Worm (Caenorhabditis elegans) whole organism, L4 larva: Measurements from ENCODE around the gene C27D6.1.

ENCODE experiments used
- D1046.2 ChIP-seq: fragments of 200-800 bp; sonication (Bioruptor generic); IDR thresholded peaks from 2 replicates; pipeline ENCODE4 v1.3.6; 2022; ENCODE audit warnings: missing genetic modification characterization, missing compliant biosample characterization
- F26F4.8 ChIP-seq: fragments of 200-800 bp; sonication (Bioruptor generic); conservative IDR thresholded peaks from 2 replicates; pipeline ENCODE4 v1.3.6; 2022; ENCODE audit warnings: missing genetic modification characterization, missing compliant biosample characterization
- F37D6.2 ChIP-seq: sonication (generic microtip); optimal IDR thresholded peaks from 2 replicates; lab custom pipeline; 2016; ENCODE audit warnings: mild to moderate bottlenecking, missing genetic modification characterization, missing compliant biosample characterization
- F49E8.2 ChIP-seq: sonication (generic microtip); optimal IDR thresholded peaks from 2 replicates; lab custom pipeline; 2016; ENCODE audit warnings: missing compliant biosample characterization, mild to moderate bottlenecking, missing genetic modification characterization, borderline replicate concordance
- T20F7.1 ChIP-seq: fragments of 200-800 bp; sonication (Bioruptor generic); optimal IDR thresholded peaks from 2 replicates; lab custom pipeline; 2018; ENCODE audit warnings: mild to moderate bottlenecking, missing genetic modification characterization, missing compliant biosample characterization
- T26A8.4 ChIP-seq: fragments of 200-800 bp; sonication (Bioruptor generic); IDR thresholded peaks from 2 replicates; pipeline ENCODE4 v1.3.6; 2022; ENCODE audit warnings: missing genetic modification characterization, missing compliant biosample characterization
- Y5F2A.4 ChIP-seq: fragments of 200-800 bp; sonication (Bioruptor generic); optimal IDR thresholded peaks from 2 replicates; lab custom pipeline; 2018; ENCODE audit warnings: mild to moderate bottlenecking, missing genetic modification characterization, missing compliant biosample characterization
- ZK546.5 ChIP-seq, 2 experiments: sonication (generic microtip); optimal IDR thresholded peaks; 2 replicates each; lab custom pipeline; 2017; ENCODE audit warnings: missing biosample characterization in 2 of 2, missing genetic modification characterization in 2 of 2
- ama-1 ChIP-seq: fragments of 150-350 bp; optimal IDR thresholded peaks from 2 replicates; lab custom pipeline; 2014; ENCODE audit warnings: inconsistent platforms, mixed read lengths
- arid-1 ChIP-seq: fragments of 200-800 bp; sonication (Bioruptor generic); conservative IDR thresholded peaks from 2 replicates; pipeline ENCODE4 v1.3.6; 2022; ENCODE audit warnings: missing genetic modification reagents, missing genetic modification characterization, missing compliant biosample characterization
- attf-4 ChIP-seq: sonication (generic microtip); optimal IDR thresholded peaks from 3 replicates; lab custom pipeline; 2017; ENCODE audit warnings: missing biosample characterization, missing genetic modification characterization
- ceh-32 ChIP-seq: sonication (generic microtip); optimal IDR thresholded peaks from 2 replicates; lab custom pipeline; 2016; ENCODE audit warnings: mild to moderate bottlenecking, missing genetic modification characterization, missing compliant biosample characterization; ENCODE audit not compliant: poor library complexity
- ceh-62 ChIP-seq: sonication (generic microtip); optimal IDR thresholded peaks from 2 replicates; lab custom pipeline; 2017; ENCODE audit warnings: missing biosample characterization, missing genetic modification characterization
- ctbp-1 ChIP-seq: fragments of 200-800 bp; sonication (Bioruptor generic); IDR thresholded peaks from 2 replicates; pipeline ENCODE4 v1.3.6; 2022; ENCODE audit warnings: missing genetic modification reagents, missing genetic modification characterization, missing compliant biosample characterization
- dmd-8 ChIP-seq: fragments of 200-800 bp; sonication (Bioruptor generic); IDR thresholded peaks from 2 replicates; pipeline ENCODE4 v1.3.6; 2022; ENCODE audit warnings: missing genetic modification characterization, missing compliant biosample characterization
- dve-1 ChIP-seq: sonication (generic microtip); optimal IDR thresholded peaks from 2 replicates; lab custom pipeline; 2017; ENCODE audit warnings: antibody characterized with exemption, mild to moderate bottlenecking, missing genetic modification characterization, missing compliant biosample characterization; ENCODE audit not compliant: insufficient read depth
- fkh-10 ChIP-seq: fragments of 150-350 bp; optimal IDR thresholded peaks from 2 replicates; lab custom pipeline; 2014; ENCODE audit warnings: missing biosample characterization, missing genetic modification reagents, missing genetic modification characterization
- hif-1 ChIP-seq, 2 experiments: sonication (generic microtip); optimal IDR thresholded peaks; 2 replicates each; lab custom pipeline; 2016 to 2017; ENCODE audit warnings: missing compliant biosample characterization in 2 of 2, missing genetic modification characterization in 2 of 2, missing genetic modification reagents in 2 of 2, missing genotype in 2 of 2, mild to moderate bottlenecking in 1 of 2
- hlh-11 ChIP-seq: fragments of 200-800 bp; sonication (Bioruptor generic); optimal IDR thresholded peaks from 2 replicates; lab custom pipeline; 2018; ENCODE audit warnings: mild to moderate bottlenecking, missing genetic modification characterization, missing compliant biosample characterization
- hlh-30 ChIP-seq: sonication (generic microtip); optimal IDR thresholded peaks from 2 replicates; lab custom pipeline; 2017; ENCODE audit warnings: antibody characterized with exemption, mild to moderate bottlenecking, missing genetic modification characterization, missing compliant biosample characterization; ENCODE audit not compliant: insufficient read depth
- jun-1 ChIP-seq: fragments of 150-350 bp; optimal IDR thresholded peaks from 2 replicates; lab custom pipeline; 2014; ENCODE audit warnings: missing biosample characterization, missing genetic modification reagents, missing genetic modification characterization
- lin-13 ChIP-seq: fragments of 150-350 bp; optimal IDR thresholded peaks from 2 replicates; lab custom pipeline; 2014; ENCODE audit warnings: missing biosample characterization, missing genetic modification reagents, missing genetic modification characterization
- lin-15B ChIP-seq: fragments of 150-350 bp; sonication (generic microtip); optimal IDR thresholded peaks from 3 replicates; lab custom pipeline; 2014; ENCODE audit warnings: missing biosample characterization, missing genetic modification characterization
- lin-29 ChIP-seq: fragments of 200-800 bp; sonication (Bioruptor generic); IDR thresholded peaks from 2 replicates; pipeline ENCODE4 v1.3.6; 2022; ENCODE audit warnings: missing genetic modification reagents, missing genetic modification characterization, missing compliant biosample characterization
- lsy-2 ChIP-seq, 2 experiments: fragments of 150-350 bp in 1 of 2; sonication (generic microtip) in 1 of 2; optimal IDR thresholded peaks; 2 replicates each; lab custom pipeline; 2014 to 2017; ENCODE audit warnings: missing biosample characterization in 2 of 2, missing genetic modification characterization in 2 of 2
- madf-5 ChIP-seq, 2 experiments: fragments of 200-800 bp; sonication (Bioruptor generic); IDR thresholded peaks; 2 replicates each; pipeline ENCODE4 v1.3.6; 2022; ENCODE audit warnings: missing compliant biosample characterization in 2 of 2, missing genetic modification characterization in 2 of 2
- mdl-1 ChIP-seq, 2 experiments: fragments of 150-350 bp in 1 of 2; sonication (generic microtip) in 1 of 2; optimal IDR thresholded peaks; 2 replicates each; lab custom pipeline; 2014 to 2017; ENCODE audit warnings: missing biosample characterization in 2 of 2, missing genetic modification characterization in 2 of 2
- mep-1 ChIP-seq: fragments of 150-350 bp; sonication (generic microtip); optimal IDR thresholded peaks from 3 replicates; lab custom pipeline; 2014; ENCODE audit warnings: missing biosample characterization, missing genetic modification characterization
- mxl-2 ChIP-seq: fragments of 200-800 bp; sonication (Bioruptor generic); conservative IDR thresholded peaks from 2 replicates; pipeline ENCODE4 v1.3.6; 2022; ENCODE audit warnings: missing genetic modification reagents, missing genetic modification characterization, missing compliant biosample characterization
- mxl-3 ChIP-seq: fragments of 200-800 bp; sonication (Bioruptor generic); optimal IDR thresholded peaks from 2 replicates; lab custom pipeline; 2018; ENCODE audit warnings: mild to moderate bottlenecking, missing genetic modification characterization, missing compliant biosample characterization
- nhr-10 ChIP-seq: fragments of 150-350 bp; optimal IDR thresholded peaks from 2 replicates; lab custom pipeline; 2014; ENCODE audit warnings: missing biosample characterization, missing genetic modification characterization
- nhr-102 ChIP-seq: sonication (generic microtip); optimal IDR thresholded peaks from 2 replicates; lab custom pipeline; 2016; ENCODE audit warnings: mild to moderate bottlenecking, missing genetic modification characterization, moderate library complexity, missing compliant biosample characterization
- nhr-11 ChIP-seq: fragments of 150-350 bp; optimal IDR thresholded peaks from 2 replicates; lab custom pipeline; 2014; ENCODE audit warnings: missing biosample characterization, missing genetic modification characterization
- nhr-237 ChIP-seq: sonication (generic microtip); optimal IDR thresholded peaks from 2 replicates; lab custom pipeline; 2017; ENCODE audit warnings: missing biosample characterization, missing genetic modification characterization
- nhr-42 ChIP-seq: fragments of 200-800 bp; sonication (Bioruptor generic); IDR thresholded peaks from 2 replicates; pipeline ENCODE4 v1.3.6; 2022; ENCODE audit warnings: missing genetic modification characterization, missing compliant biosample characterization
- nhr-48 ChIP-seq: sonication (generic microtip); optimal IDR thresholded peaks from 2 replicates; lab custom pipeline; 2016; ENCODE audit warnings: mild to moderate bottlenecking, missing genetic modification characterization, missing compliant biosample characterization
- nhr-6 ChIP-seq: fragments of 150-350 bp; optimal IDR thresholded peaks from 2 replicates; lab custom pipeline; 2014; ENCODE audit warnings: missing biosample characterization, missing genetic modification characterization
- nhr-77 ChIP-seq: fragments of 150-350 bp; optimal IDR thresholded peaks from 2 replicates; lab custom pipeline; 2014; ENCODE audit warnings: missing biosample characterization, missing genetic modification characterization
- rbr-2 ChIP-seq: sonication (generic microtip); optimal IDR thresholded peaks from 2 replicates; lab custom pipeline; 2016; ENCODE audit warnings: missing genotype, missing genetic modification characterization, missing compliant biosample characterization
- saeg-2 ChIP-seq: fragments of 200-800 bp; sonication (Bioruptor generic); IDR thresholded peaks from 2 replicates; pipeline ENCODE4 v1.3.6; 2022; ENCODE audit warnings: missing genetic modification reagents, missing genetic modification characterization, missing compliant biosample characterization
- sdz-12 ChIP-seq: fragments of 200-800 bp; sonication (Bioruptor generic); optimal IDR thresholded peaks from 2 replicates; lab custom pipeline; 2018; ENCODE audit warnings: mild to moderate bottlenecking, missing genetic modification characterization, missing compliant biosample characterization
- set-16 ChIP-seq: fragments of 200-800 bp; sonication (Bioruptor generic); IDR thresholded peaks from 2 replicates; pipeline ENCODE4 v1.3.6; 2022; ENCODE audit warnings: missing genetic modification reagents, missing genetic modification characterization, missing compliant biosample characterization
- snpc-1.2 ChIP-seq: fragments of 200-800 bp; sonication (Bioruptor generic); IDR thresholded peaks from 2 replicates; pipeline ENCODE4 v1.3.6; 2022; ENCODE audit warnings: missing genetic modification reagents, missing genetic modification characterization, missing compliant biosample characterization
- snpc-4 ChIP-seq: fragments of 150-350 bp; optimal IDR thresholded peaks from 2 replicates; lab custom pipeline; 2014; ENCODE audit warnings: missing biosample characterization, missing genetic modification characterization
- spr-1 ChIP-seq: sonication (generic microtip); optimal IDR thresholded peaks from 2 replicates; lab custom pipeline; 2016; ENCODE audit warnings: mild to moderate bottlenecking, missing genetic modification characterization, missing compliant biosample characterization
- spr-3 ChIP-seq: fragments of 200-800 bp; sonication (Bioruptor generic); optimal IDR thresholded peaks from 2 replicates; lab custom pipeline; 2018; ENCODE audit warnings: mild to moderate bottlenecking, missing genetic modification characterization, missing compliant biosample characterization
- tra-1 ChIP-seq: fragments of 200-800 bp; sonication (Bioruptor generic); IDR thresholded peaks from 2 replicates; pipeline ENCODE4 v1.3.6; 2022; ENCODE audit warnings: missing genetic modification reagents, missing genetic modification characterization, missing compliant biosample characterization
- vab-7 ChIP-seq: fragments of 200-800 bp; sonication (Bioruptor generic); IDR thresholded peaks from 2 replicates; pipeline ENCODE4 v1.3.6; 2022; ENCODE audit warnings: missing genetic modification reagents, missing genetic modification characterization, missing compliant biosample characterization
- zfp-2 ChIP-seq: sonication (generic microtip); optimal IDR thresholded peaks from 2 replicates; lab custom pipeline; 2016; ENCODE audit warnings: mild to moderate bottlenecking, missing genetic modification characterization, missing compliant biosample characterization
- zfp-3 ChIP-seq: fragments of 200-800 bp; sonication (Bioruptor generic); conservative IDR thresholded peaks from 2 replicates; pipeline ENCODE4 v1.3.6; 2022; ENCODE audit warnings: missing genetic modification reagents, missing genetic modification characterization, missing compliant biosample characterization
- zip-2 ChIP-seq: fragments of 150-350 bp; optimal IDR thresholded peaks from 2 replicates; lab custom pipeline; 2014; ENCODE audit warnings: missing biosample characterization, missing genetic modification characterization

C27D6.1 gene

ce11 chrII:5181497-5181896 is 8.9 kb downstream of the C27D6.1 start (continued):
- no peak for TF ChIP-seq arid-1 (GFP tag; lab: Robert Waterston, UW)
- TF ChIP-seq lin-13: peak; percentile 21
- TF ChIP-seq zip-2 (tag; lab: Kevin White, UChicago): no peak
- peak; percentile 19 for TF ChIP-seq zfp-2 (tag; lab: Kevin White, UChicago)
- TF ChIP-seq hlh-11 (tag; lab: Kevin White, UChicago): peak; percentile 85
- peak in 1 of 2 experiments; percentile 58 for TF ChIP-seq hif-1 (tag; optimal IDR thresholded peaks at IDR 0.05; lab: Kevin White, UChicago)
- TF ChIP-seq ceh-32: no peak
- no peak for TF ChIP-seq lin-15B (tag; lab: Kevin White, UChicago)
- TF ChIP-seq T26A8.4 (GFP tag; lab: Robert Waterston, UW): 0 out of 2 replicates have a peak, but pooled peaks have one; percentile 27
- 0 out of 2 replicates have a peak, but pooled peaks have one; percentile 4 for TF ChIP-seq D1046.2 (GFP tag; lab: Robert Waterston, UW)
- TF ChIP-seq spr-1 (tag; lab: Kevin White, UChicago): peak; percentile 45
- TF ChIP-seq ctbp-1: peak; percentile 88
- no peak for TF ChIP-seq dmd-8
- peak; percentile 72 to 93 for TF ChIP-seq mdl-1 (tag; optimal IDR thresholded peaks at IDR 0.05; lab: Kevin White, UChicago)
- no peak for TF ChIP-seq F26F4.8 (GFP tag; lab: Robert Waterston, UW)
- peak; percentile 45 for TF ChIP-seq tra-1 (GFP tag; lab: Robert Waterston, UW)
- TF ChIP-seq madf-5 (GFP tag; IDR thresholded peaks at IDR 0.05; lab: Robert Waterston, UW): no peak
- TF ChIP-seq saeg-2 (GFP tag; lab: Robert Waterston, UW): no peak
- TF ChIP-seq nhr-102: no peak
- TF ChIP-seq rbr-2: peak; percentile 79
- peak; percentile 75 for TF ChIP-seq nhr-11 (tag; lab: Kevin White, UChicago)
- TF ChIP-seq mep-1 (tag; lab: Kevin White, UChicago): peak; percentile 78
- peak; percentile 89 for TF ChIP-seq mxl-3
- no peak for TF ChIP-seq ama-1 (lab: Kevin White, UChicago)
- TF ChIP-seq snpc-1.2 (GFP tag; lab: Robert Waterston, UW): no peak
- TF ChIP-seq vab-7 (GFP tag; lab: Robert Waterston, UW): peak; percentile 56
- peak; percentile 59; the same call in 1 of the 2 replicates for TF ChIP-seq set-16 (GFP tag; lab: Robert Waterston, UW)
- TF ChIP-seq fkh-10 (GFP tag; lab: Kevin White, UChicago): peak; percentile 55
- TF ChIP-seq nhr-10 (tag; lab: Kevin White, UChicago): no peak
- TF ChIP-seq dve-1: peak; percentile 56
- no peak for TF ChIP-seq Y5F2A.4 (GFP tag; lab: Kevin White, UChicago)
- TF ChIP-seq sdz-12 (GFP tag; lab: Kevin White, UChicago): no peak
- TF ChIP-seq spr-3 (GFP tag; lab: Kevin White, UChicago): no peak
- TF ChIP-seq lsy-2 (tag; optimal IDR thresholded peaks at IDR 0.05; lab: Kevin White, UChicago): peak; percentile 39 to 73
- TF ChIP-seq zfp-3 (GFP tag; lab: Robert Waterston, UW): 0 out of 2 replicates have a peak, but pooled peaks have one; percentile 47
- no peak for TF ChIP-seq ceh-62 (tag; lab: Kevin White, UChicago)
- TF ChIP-seq hlh-30 (tag; lab: Kevin White, UChicago): peak; percentile 94
- peak; percentile 7 for TF ChIP-seq T20F7.1
- no peak for TF ChIP-seq lin-29 (GFP tag; lab: Robert Waterston, UW)

DNA sequence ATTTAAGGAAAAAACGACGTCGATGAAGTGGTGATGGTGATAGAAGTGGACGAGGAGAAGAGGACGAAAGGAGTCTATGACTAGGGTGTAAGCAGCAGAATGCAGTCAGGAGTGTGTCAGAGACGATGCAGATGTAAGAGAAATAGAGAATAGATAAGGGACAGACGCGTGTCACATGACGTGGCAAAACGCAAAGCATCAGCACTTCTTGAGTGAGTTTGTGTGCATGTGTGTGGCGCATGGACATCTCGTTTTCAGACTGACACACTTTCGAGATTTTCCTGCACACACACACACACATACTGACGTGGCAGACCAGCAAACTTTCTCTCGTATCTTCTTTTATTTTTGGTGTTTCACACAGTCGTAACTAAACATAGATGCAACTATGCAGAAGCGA is 9.9 kb downstream of the C27D6.1 start:
- TF ChIP-seq zfp-3 (GFP tag; lab: Robert Waterston, UW) (0 out of 2 replicates have a peak, but pooled peaks have one; percentile 34), sdz-12 (GFP tag; lab: Kevin White, UChicago) (no peak), dmd-8 (no peak), snpc-4 (tag; lab: Kevin White, UChicago) (no peak), F37D6.2 (peak; percentile 2), mxl-2 (GFP tag; lab: Robert Waterston, UW) (peak; percentile 57; the same call in 1 of the 2 replicates), nhr-6 (tag; lab: Kevin White, UChicago) (peak; percentile 42), nhr-77 (tag; lab: Kevin White, UChicago) (peak; percentile 61), nhr-237 (tag; lab: Kevin White, UChicago) (no peak), attf-4 (no peak), mep-1 (tag; lab: Kevin White, UChicago) (peak; percentile 65), nhr-42 (GFP tag; lab: Robert Waterston, UW) (peak; percentile 57; the same call in 1 of the 2 replicates), vab-7 (GFP tag; lab: Robert Waterston, UW) (no peak), ZK546.5 (tag; optimal IDR thresholded peaks at IDR 0.05; lab: Kevin White, UChicago) (no peak), jun-1 (tag; lab: Kevin White, UChicago) (peak; percentile 17), F49E8.2 (no peak), zfp-2 (tag; lab: Kevin White, UChicago) (no peak), nhr-48 (tag; lab: Kevin White, UChicago) (peak; percentile 82)
